Worm (Caenorhabditis elegans) whole organism, early embryonic: ENCODE data around the gene slc-46A.

Experiments
- F13C5.2 ChIP-seq: sonication (generic microtip); optimal IDR thresholded peaks from 2 replicates; lab custom pipeline; 2017; ENCODE audit warnings: mild to moderate bottlenecking, missing genetic modification characterization, inconsistent platforms, missing compliant biosample characterization
- aly-1 ChIP-seq: sonication (generic microtip); optimal IDR thresholded peaks from 2 replicates; lab custom pipeline; 2016; ENCODE audit warnings: missing genetic modification characterization, missing compliant biosample characterization
- ama-1 ChIP-seq: fragments of 150-350 bp; optimal IDR thresholded peaks from 2 replicates; lab custom pipeline; 2014
- sea-1 ChIP-seq: fragments of 200-800 bp; sonication (Bioruptor generic); conservative IDR thresholded peaks from 2 replicates; pipeline ENCODE4 v1.3.6; 2022; ENCODE audit warnings: missing genetic modification characterization, missing compliant biosample characterization
- tbx-11 ChIP-seq: fragments of 200-800 bp; sonication (Bioruptor generic); IDR thresholded peaks from 2 replicates; pipeline ENCODE4 v1.3.6; 2022; ENCODE audit warnings: missing genetic modification characterization, missing compliant biosample characterization
- tra-4 ChIP-seq: sonication (generic microtip); optimal IDR thresholded peaks from 2 replicates; lab custom pipeline; 2017; ENCODE audit warnings: missing genetic modification characterization, missing compliant biosample characterization

ce11 chrIV:5306040-5306439 is 13.0 kb upstream of the slc-46A start, which contains the start of gene ZK354.8:
- TF ChIP-seq sea-1 (GFP tag; lab: Robert Waterston, UW) (no peak), aly-1 (tag; lab: Kevin White, UChicago) (no peak), tbx-11 (GFP tag; lab: Robert Waterston, UW) (no peak), F13C5.2 (tag; lab: Kevin White, UChicago) (no peak), ama-1 (lab: Kevin White, UChicago) (no peak), tra-4 (no peak)
